Worm (Caenorhabditis elegans) whole organism, early embryonic: ENCODE data around the gene C01C4.2.

Experiments used
- F13C5.2 ChIP-seq: sonication (generic microtip); optimal IDR thresholded peaks from 2 replicates; lab custom pipeline; 2017; ENCODE audit warnings: mild to moderate bottlenecking, missing genetic modification characterization, inconsistent platforms, missing compliant biosample characterization
- aly-1 ChIP-seq: sonication (generic microtip); optimal IDR thresholded peaks from 2 replicates; lab custom pipeline; 2016; ENCODE audit warnings: missing genetic modification characterization, missing compliant biosample characterization
- ama-1 ChIP-seq: fragments of 150-350 bp; optimal IDR thresholded peaks from 2 replicates; lab custom pipeline; 2014
- ceh-13 ChIP-seq: fragments of 200-800 bp; sonication (Bioruptor generic); optimal IDR thresholded peaks from 2 replicates; lab custom pipeline; 2018; ENCODE audit warnings: mild to moderate bottlenecking, missing genetic modification characterization, missing compliant biosample characterization
- ceh-36 ChIP-seq: sonication (generic microtip); optimal IDR thresholded peaks from 2 replicates; lab custom pipeline; 2016; ENCODE audit warnings: missing genetic modification characterization, inconsistent platforms, missing compliant biosample characterization
- ets-7 ChIP-seq: sonication (generic microtip); optimal IDR thresholded peaks from 2 replicates; lab custom pipeline; 2016; ENCODE audit warnings: missing genotype, missing genetic modification characterization, missing compliant biosample characterization
- flt-1 ChIP-seq: fragments of 200-800 bp; sonication (Bioruptor generic); IDR thresholded peaks from 2 replicates; pipeline ENCODE4 v1.3.6; 2022; ENCODE audit warnings: missing genetic modification characterization, missing compliant biosample characterization
- pes-1 ChIP-seq: fragments of 200-800 bp; sonication (Bioruptor generic); IDR thresholded peaks from 2 replicates; pipeline ENCODE4 v1.3.6; 2022; ENCODE audit warnings: missing genetic modification reagents, missing genetic modification characterization, missing compliant biosample characterization
- sea-1 ChIP-seq: fragments of 200-800 bp; sonication (Bioruptor generic); conservative IDR thresholded peaks from 2 replicates; pipeline ENCODE4 v1.3.6; 2022; ENCODE audit warnings: missing genetic modification characterization, missing compliant biosample characterization
- tra-4 ChIP-seq: sonication (generic microtip); optimal IDR thresholded peaks from 2 replicates; lab custom pipeline; 2017; ENCODE audit warnings: missing genetic modification characterization, missing compliant biosample characterization

- TF ChIP-seq flt-1 (no peak), ceh-36 (tag; lab: Kevin White, UChicago) (no peak), ama-1 (lab: Kevin White, UChicago) (no peak), aly-1 (tag; lab: Kevin White, UChicago) (no peak), F13C5.2 (tag; lab: Kevin White, UChicago) (no peak), ceh-13 (no peak), ets-7 (tag; lab: Kevin White, UChicago) (no peak), tra-4 (tag; lab: Kevin White, UChicago) (no peak), sea-1 (GFP tag; lab: Robert Waterston, UW) (no peak), pes-1 (GFP tag; lab: Robert Waterston, UW) (no peak)
Observed at ce11 chrX:3705319-3705718, 9.6 kb upstream of the C01C4.2 start.
